Worm (Caenorhabditis elegans): ENCODE measurements around the gene R10F2.6.

DNA sequence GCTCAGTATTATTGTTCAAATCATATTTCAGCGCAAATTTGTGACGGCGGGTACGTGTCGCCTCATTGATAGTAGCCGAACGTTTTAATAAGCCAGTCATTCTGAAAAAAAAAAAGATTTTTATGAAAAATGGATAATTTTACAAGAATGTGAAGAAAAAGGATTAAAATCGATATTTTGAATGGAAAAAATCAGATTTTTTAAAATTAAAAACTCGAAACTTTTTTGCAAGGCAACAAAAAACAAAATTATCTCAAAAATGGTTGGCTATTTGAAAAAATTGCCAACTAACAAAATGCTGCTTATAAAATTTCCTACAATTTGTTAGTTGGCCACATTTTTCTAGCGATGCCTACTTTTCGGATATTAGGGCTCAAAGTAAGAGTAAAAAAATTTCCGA lies 46.1 kb upstream of the R10F2.6 start, which contains the start of gene Y55D5A.4:
- TF ChIP-seq ceh-30 (tag; optimal IDR thresholded peaks at IDR 0.05) (no peak), lin-11 (tag; optimal IDR thresholded peaks at IDR 0.05) (no peak), C38D4.7 (GFP tag; optimal IDR thresholded peaks at IDR 0.05) (no peak), hlh-30 (tag; optimal IDR thresholded peaks at IDR 0.05; ENCODE audit: insufficient read depth) (no peak), ceh-19 (GFP tag; optimal IDR thresholded peaks at IDR 0.05) (no peak), fkh-10 (GFP tag; optimal IDR thresholded peaks at IDR 0.05) (no peak), gmeb-2 (tag; optimal IDR thresholded peaks at IDR 0.05) (no peak), pqm-1 (tag; optimal IDR thresholded peaks at IDR 0.05) (no peak), pax-1 (tag; optimal IDR thresholded peaks at IDR 0.05) (no peak), nhr-11 (tag; optimal IDR thresholded peaks at IDR 0.05) (no peak), che-1 (tag; optimal IDR thresholded peaks at IDR 0.05) (no peak), pha-2 (tag; optimal IDR thresholded peaks at IDR 0.05) (no peak)

Data from whole organism, late embryonic.